Worm (Caenorhabditis elegans) whole organism, late embryonic: ENCODE data around the gene F13E6.2.

ENCODE experiments used
- ama-1 ChIP-seq: fragments of 150-350 bp; optimal IDR thresholded peaks from 2 replicates; lab custom pipeline; 2014
- ceh-24 ChIP-seq: sonication (generic microtip); optimal IDR thresholded peaks from 2 replicates; lab custom pipeline; 2016; ENCODE audit warnings: mild to moderate bottlenecking, missing genetic modification characterization, missing compliant biosample characterization
- dve-1 ChIP-seq: sonication (generic microtip); optimal IDR thresholded peaks from 2 replicates; lab custom pipeline; 2017; ENCODE audit warnings: antibody characterized with exemption, mild to moderate bottlenecking, missing genetic modification characterization, missing compliant biosample characterization
- hlh-30 ChIP-seq: sonication (generic microtip); optimal IDR thresholded peaks from 2 replicates; lab custom pipeline; 2017; ENCODE audit warnings: antibody characterized with exemption, missing genetic modification characterization, missing compliant biosample characterization; ENCODE audit not compliant: insufficient read depth
- pha-4 ChIP-seq: fragments of 150-350 bp; optimal IDR thresholded peaks from 2 replicates; lab custom pipeline; 2018; ENCODE audit warnings: missing biosample characterization, missing genetic modification reagents, missing genetic modification characterization
- pqm-1 ChIP-seq: sonication (generic microtip); optimal IDR thresholded peaks from 2 replicates; lab custom pipeline; 2016; ENCODE audit warnings: missing genetic modification characterization, missing compliant biosample characterization
- rnt-1 ChIP-seq: sonication (generic microtip); optimal IDR thresholded peaks from 2 replicates; lab custom pipeline; 2016; ENCODE audit warnings: missing genetic modification characterization, missing compliant biosample characterization
- unc-55 ChIP-seq: sonication (generic microtip); optimal IDR thresholded peaks from 2 replicates; lab custom pipeline; 2017; ENCODE audit warnings: missing biosample characterization, missing genetic modification reagents, missing genetic modification characterization

ce11 chrX:10687317-10687716 is 13.2 kb upstream of the F13E6.2 start:
- no peak for TF ChIP-seq rnt-1 (tag; lab: Kevin White, UChicago)
- no peak for TF ChIP-seq pha-4 (tag; lab: Kevin White, UChicago)
- TF ChIP-seq pqm-1 (tag; lab: Kevin White, UChicago), result no peak
- TF ChIP-seq unc-55 (GFP tag; lab: Kevin White, UChicago), result no peak
- TF ChIP-seq dve-1 (tag; lab: Kevin White, UChicago), result no peak
- TF ChIP-seq ama-1 (lab: Kevin White, UChicago), result no peak
- TF ChIP-seq ceh-24, result no peak
- TF ChIP-seq hlh-30, result no peak
